Worm (Caenorhabditis elegans): ENCODE measurements around the gene gsp-2.

gsp-2 gene

DNA sequence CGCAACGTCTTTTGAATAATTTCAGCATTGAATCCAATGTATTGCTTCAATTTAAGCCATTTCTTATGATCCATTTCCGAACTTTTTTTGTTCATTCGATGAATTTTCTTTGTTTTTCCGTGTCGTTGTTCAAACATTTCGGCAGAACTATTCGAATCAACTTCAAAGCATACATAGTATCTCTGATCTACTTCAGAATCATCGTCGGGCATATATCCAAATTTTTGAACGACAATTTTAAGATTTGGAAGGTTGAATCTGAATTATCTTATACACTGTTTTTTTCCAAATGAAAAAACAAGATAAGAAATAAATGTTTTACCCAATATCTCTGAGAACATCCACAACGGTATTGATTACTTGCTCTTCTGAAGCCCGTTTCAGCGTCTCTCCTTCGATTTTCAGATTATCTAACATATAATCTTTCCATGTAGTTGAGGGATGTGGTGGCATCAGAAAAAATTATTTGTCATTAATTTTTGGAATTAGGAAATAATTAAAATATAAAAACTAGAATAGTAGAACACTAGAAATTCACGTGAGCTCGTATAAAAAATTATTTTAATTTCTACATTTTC is 7.1 kb upstream of the gsp-2 start, which contains the start of gene lab-2 (continued):
- no peak for TF ChIP-seq set-16 (GFP tag; IDR thresholded peaks at IDR 0.05)
- peak; percentile 1 for TF ChIP-seq dve-1 (tag; optimal IDR thresholded peaks at IDR 0.05; ENCODE audit: insufficient read depth)
- TF ChIP-seq lin-1 (GFP tag; IDR thresholded peaks at IDR 0.05), result no peak
- TF ChIP-seq lin-29 (GFP tag; IDR thresholded peaks at IDR 0.05), result no peak
- TF ChIP-seq arid-1 (GFP tag; conservative IDR thresholded peaks at IDR 0.05), result no peak
- TF ChIP-seq ceh-32 (tag; optimal IDR thresholded peaks at IDR 0.05; ENCODE audit: poor library complexity), result no peak
- TF ChIP-seq lsy-2 (tag; optimal IDR thresholded peaks at IDR 0.05), result peak in 1 of 2 experiments; percentile 39
- peak; percentile 20; the same call in 1 of the 2 replicates for TF ChIP-seq tra-1 (GFP tag; IDR thresholded peaks at IDR 0.05)
- no peak for TF ChIP-seq hlh-11 (tag; optimal IDR thresholded peaks at IDR 0.05)
- no peak for TF ChIP-seq zfp-2 (tag; optimal IDR thresholded peaks at IDR 0.05)
- no peak for TF ChIP-seq nhr-237 (tag; optimal IDR thresholded peaks at IDR 0.05)
- TF ChIP-seq T26A8.4 (GFP tag; IDR thresholded peaks at IDR 0.05), result peak; percentile 41; the same call in 1 of the 2 replicates
- no peak for TF ChIP-seq sdz-12 (GFP tag; optimal IDR thresholded peaks at IDR 0.05)
- TF ChIP-seq nhr-77 (tag; optimal IDR thresholded peaks at IDR 0.05), result no peak
- no peak for TF ChIP-seq ztf-7 (tag; optimal IDR thresholded peaks at IDR 0.05)
- no peak for TF ChIP-seq ZK337.2 (GFP tag; IDR thresholded peaks at IDR 0.05)
- 0 out of 2 replicates have a peak, but pooled peaks have one; percentile 21 for TF ChIP-seq zfp-3 (GFP tag; conservative IDR thresholded peaks at IDR 0.05)
- TF ChIP-seq spr-1 (tag; optimal IDR thresholded peaks at IDR 0.05), result no peak
- TF ChIP-seq php-3 (GFP tag; IDR thresholded peaks at IDR 0.05), result 0 out of 2 replicates have a peak, but pooled peaks have one; percentile 16
- no peak for TF ChIP-seq nhr-42 (GFP tag; IDR thresholded peaks at IDR 0.05)
- peak; percentile 6; the same call in 1 of the 2 replicates for TF ChIP-seq vab-7 (GFP tag; IDR thresholded peaks at IDR 0.05)
- no peak for TF ChIP-seq ZK546.5 (tag; optimal IDR thresholded peaks at IDR 0.05)
- no peak for TF ChIP-seq lim-7 (GFP tag; IDR thresholded peaks at IDR 0.05)
- peak in 1 of 2 experiments; percentile 5 for TF ChIP-seq hif-1 (tag; optimal IDR thresholded peaks at IDR 0.05)
- no peak for TF ChIP-seq Y105C5A.15 (GFP tag; IDR thresholded peaks at IDR 0.05)
- no peak for TF ChIP-seq ama-1 (optimal IDR thresholded peaks at IDR 0.05)
- no peak for TF ChIP-seq zip-2 (tag; optimal IDR thresholded peaks at IDR 0.05)

ce11 chrIII:7331671-7332070 is 4.7 kb upstream of the gsp-2 start:
- TF ChIP-seq T20F7.1 (GFP tag; optimal IDR thresholded peaks at IDR 0.05), result no peak
- TF ChIP-seq unc-62 (GFP tag; optimal IDR thresholded peaks at IDR 0.05 in 1 of 2), result peak in 1 of 2 experiments; percentile 87
- TF ChIP-seq unc-62 (tag; optimal IDR thresholded peaks at IDR 0.05), result no peak

DNA sequence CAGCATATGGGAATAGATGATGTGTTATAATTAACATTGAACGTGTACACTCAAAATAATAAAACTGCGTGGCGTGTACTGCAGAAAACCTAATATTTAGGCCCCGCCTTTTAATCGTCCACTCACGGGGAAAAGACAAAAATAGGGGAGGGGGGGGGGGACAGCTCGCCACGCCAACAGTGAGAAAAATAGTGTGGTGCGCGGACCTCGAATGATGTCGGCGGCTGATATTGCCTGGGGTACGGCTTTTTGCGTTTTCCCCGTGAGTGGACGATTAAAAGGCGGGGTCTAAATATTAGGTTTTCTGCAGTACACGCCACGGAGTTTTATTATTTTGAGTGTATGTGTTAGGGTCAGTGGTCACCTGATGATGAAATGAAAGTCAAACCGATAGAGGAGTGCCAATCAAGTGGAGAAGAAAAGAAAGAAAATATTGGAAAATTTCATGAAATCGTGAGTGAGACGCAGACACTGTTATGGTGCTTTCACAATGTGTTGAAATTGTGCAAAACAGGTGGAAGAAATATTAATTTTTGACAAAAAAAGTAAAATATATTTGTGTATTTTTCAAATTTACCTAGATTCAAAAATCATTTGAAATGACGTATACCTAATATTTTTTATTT is 2.4 kb upstream of the gsp-2 start:
- TF ChIP-seq hlh-30 (tag; optimal IDR thresholded peaks at IDR 0.05; ENCODE audit: insufficient read depth) (peak; percentile 28), set-16 (GFP tag; IDR thresholded peaks at IDR 0.05) (0 out of 2 replicates have a peak, but pooled peaks have one; percentile 21), dmd-6 (GFP tag; IDR thresholded peaks at IDR 0.05) (peak; percentile 48), tra-1 (GFP tag; IDR thresholded peaks at IDR 0.05) (0 out of 2 replicates have a peak, but pooled peaks have one; percentile 37), hlh-11 (tag; optimal IDR thresholded peaks at IDR 0.05) (peak; percentile 11), nhr-28 (tag; optimal IDR thresholded peaks at IDR 0.05) (peak; percentile 15), ctbp-1 (GFP tag; IDR thresholded peaks at IDR 0.05) (0 out of 2 replicates have a peak, but pooled peaks have one; percentile 34)

ce11 chrIII:7335220-7335619 is 1.2 kb upstream of the gsp-2 start, which contains the start of gene F56C9.10:
F56C9.10 (minus strand) TSS chrIII:7335316.
- TF ChIP-seq mep-1 (tag; optimal IDR thresholded peaks at IDR 0.05), result peak; percentile 95
- no peak for TF ChIP-seq Y5F2A.4 (GFP tag; optimal IDR thresholded peaks at IDR 0.05)
- no peak for TF ChIP-seq tag-97 (GFP tag; IDR thresholded peaks at IDR 0.05)
- TF ChIP-seq mes-2 (tag; optimal IDR thresholded peaks at IDR 0.05; ENCODE audit: poor library complexity, severe bottlenecking), result peak; percentile 77
- no peak for TF ChIP-seq ceh-62 (tag; optimal IDR thresholded peaks at IDR 0.05)
- peak; percentile 47 for TF ChIP-seq spr-1 (tag; optimal IDR thresholded peaks at IDR 0.05)
- no peak for TF ChIP-seq unc-39 (tag; optimal IDR thresholded peaks at IDR 0.05)
- TF ChIP-seq daf-19 (GFP tag; conservative IDR thresholded peaks at IDR 0.05), result no peak
- TF ChIP-seq dpl-1 (GFP tag; optimal IDR thresholded peaks at IDR 0.05), result peak; percentile 66
- 0 out of 2 replicates have a peak, but pooled peaks have one; percentile 36 for TF ChIP-seq lin-1 (GFP tag; IDR thresholded peaks at IDR 0.05)
- peak; percentile 94 for TF ChIP-seq mxl-3 (GFP tag; optimal IDR thresholded peaks at IDR 0.05)
- TF ChIP-seq rbr-2 (tag; optimal IDR thresholded peaks at IDR 0.05), result peak; percentile 69
- TF ChIP-seq nhr-76 (tag; optimal IDR thresholded peaks at IDR 0.05), result peak; percentile 9
- peak in 1 of 2 experiments; percentile 100 for TF ChIP-seq unc-62 (GFP tag; optimal IDR thresholded peaks at IDR 0.05 in 1 of 2)
- no peak for TF ChIP-seq unc-62 (tag; optimal IDR thresholded peaks at IDR 0.05)

All from whole organism, L4 larva.